Worm (Caenorhabditis elegans) whole organism, young adult: Measurements from ENCODE around the gene clc-6.

Source experiments
- B0019.2 ChIP-seq: fragments of 200-800 bp; sonication (Bioruptor generic); conservative IDR thresholded peaks from 2 replicates; pipeline ENCODE4 v1.3.6; 2022; ENCODE audit warnings: missing genetic modification reagents, missing genetic modification characterization, missing compliant biosample characterization
- F10E7.11 ChIP-seq: sonication (generic microtip); optimal IDR thresholded peaks from 2 replicates; lab custom pipeline; 2017; ENCODE audit warnings: mild to moderate bottlenecking, missing genetic modification characterization, moderate library complexity, missing compliant biosample characterization
- F33H1.4 ChIP-seq: fragments of 200-800 bp; sonication (Bioruptor generic); IDR thresholded peaks from 2 replicates; pipeline ENCODE4 v1.3.6; 2022; ENCODE audit warnings: missing genetic modification reagents, missing genetic modification characterization, missing compliant biosample characterization
- F55B11.4 ChIP-seq: sonication (generic microtip); optimal IDR thresholded peaks from 2 replicates; lab custom pipeline; 2016; ENCODE audit warnings: missing compliant biosample characterization, missing genetic modification characterization, borderline replicate concordance; ENCODE audit not compliant: insufficient read depth
- T07F8.4 ChIP-seq: sonication (generic microtip); optimal IDR thresholded peaks from 2 replicates; lab custom pipeline; 2016; ENCODE audit warnings: mild to moderate bottlenecking, missing genetic modification characterization, moderate library complexity, missing compliant biosample characterization
- Y53F4B.3 ChIP-seq: fragments of 200-800 bp; sonication (Bioruptor generic); IDR thresholded peaks from 2 replicates; pipeline ENCODE4 v1.3.6; 2022; ENCODE audit warnings: missing genetic modification reagents, missing genetic modification characterization, missing compliant biosample characterization
- Y53G8AR.9 ChIP-seq: fragments of 200-800 bp; sonication (Bioruptor generic); conservative IDR thresholded peaks from 2 replicates; pipeline ENCODE4 v1.3.6; 2022; ENCODE audit warnings: missing genetic modification reagents, missing genetic modification characterization, missing compliant biosample characterization
- Y56A3A.18 ChIP-seq: fragments of 200-800 bp; sonication (Bioruptor generic); IDR thresholded peaks from 2 replicates; pipeline ENCODE4 v1.3.6; 2022; ENCODE audit warnings: missing genetic modification reagents, missing genetic modification characterization, missing compliant biosample characterization
- Y79H2A.3 ChIP-seq: fragments of 200-800 bp; sonication (Bioruptor generic); conservative IDR thresholded peaks from 2 replicates; pipeline ENCODE4 v1.3.6; 2022; ENCODE audit warnings: missing genetic modification reagents, missing genetic modification characterization, missing compliant biosample characterization
- Y95B8A.8 ChIP-seq: fragments of 200-800 bp; sonication (Bioruptor generic); IDR thresholded peaks from 2 replicates; pipeline ENCODE4 v1.3.6; 2022; ENCODE audit warnings: missing genetic modification reagents, missing genetic modification characterization, missing compliant biosample characterization
- ama-1 ChIP-seq, 3 experiments: fragments of 150-350 bp in 1 of 3; sonication (generic microtip) in 2 of 3; optimal IDR thresholded peaks; 2 replicates each; lab custom pipeline; 2014 to 2018; ENCODE audit warnings: missing biosample characterization in 2 of 3, missing genetic modification characterization in 2 of 3, missing genetic modification reagents in 2 of 3
- atf-7 ChIP-seq: sonication (generic microtip); optimal IDR thresholded peaks from 2 replicates; lab custom pipeline; 2017; ENCODE audit warnings: mild to moderate bottlenecking, missing genetic modification characterization, missing compliant biosample characterization
- athp-1 ChIP-seq: sonication (generic microtip); optimal IDR thresholded peaks from 2 replicates; lab custom pipeline; 2017; ENCODE audit warnings: mild to moderate bottlenecking, missing genetic modification characterization, missing compliant biosample characterization
- attf-3 ChIP-seq: fragments of 200-800 bp; sonication (Bioruptor generic); conservative IDR thresholded peaks from 2 replicates; pipeline ENCODE4 v1.3.6; 2022; ENCODE audit warnings: missing genetic modification reagents, missing genetic modification characterization, missing compliant biosample characterization
- attf-6 ChIP-seq: fragments of 200-800 bp; sonication (Bioruptor generic); IDR thresholded peaks from 2 replicates; pipeline ENCODE4 v1.3.6; 2022; ENCODE audit warnings: missing genetic modification reagents, missing genetic modification characterization, missing compliant biosample characterization
- bed-1 ChIP-seq: fragments of 200-800 bp; sonication (Bioruptor generic); IDR thresholded peaks from 2 replicates; pipeline ENCODE4 v1.3.6; 2022; ENCODE audit warnings: missing genetic modification reagents, missing genetic modification characterization, missing compliant biosample characterization
- ccch-3 ChIP-seq: fragments of 200-800 bp; sonication (Bioruptor generic); optimal IDR thresholded peaks from 2 replicates; lab custom pipeline; 2018; ENCODE audit warnings: mild to moderate bottlenecking, missing genetic modification characterization, missing compliant biosample characterization
- cebp-1 ChIP-seq, 2 experiments: fragments of 200-800 bp in 1 of 2; sonication (Bioruptor generic) in 1 of 2; sonication (generic microtip) in 1 of 2; IDR thresholded peaks in 1 of 2; optimal IDR thresholded peaks in 1 of 2; 2 replicates each; pipeline versions ENCODE4 v1.3.6 to Lab custom; 2017 to 2022; ENCODE audit warnings: missing compliant biosample characterization in 2 of 2, missing genetic modification characterization in 2 of 2, mild to moderate bottlenecking in 1 of 2, missing genetic modification reagents in 1 of 2, moderate library complexity in 1 of 2
- cebp-2 ChIP-seq: fragments of 200-800 bp; sonication (Bioruptor generic); IDR thresholded peaks from 2 replicates; pipeline ENCODE4 v1.3.6; 2022; ENCODE audit warnings: missing genetic modification characterization, missing compliant biosample characterization
- ceh-79 ChIP-seq: sonication (generic microtip); optimal IDR thresholded peaks from 2 replicates; lab custom pipeline; 2017; ENCODE audit warnings: mild to moderate bottlenecking, missing genetic modification characterization, missing compliant biosample characterization
- ceh-91 ChIP-seq: fragments of 200-800 bp; sonication (Bioruptor generic); IDR thresholded peaks from 2 replicates; pipeline ENCODE4 v1.3.6; 2022; ENCODE audit warnings: missing genetic modification reagents, missing genetic modification characterization, missing compliant biosample characterization
- die-1 ChIP-seq: sonication (generic microtip); optimal IDR thresholded peaks from 2 replicates; lab custom pipeline; 2016; ENCODE audit warnings: missing genotype, mild to moderate bottlenecking, missing genetic modification characterization, missing compliant biosample characterization
- dpff-1 ChIP-seq: sonication (generic microtip); optimal IDR thresholded peaks from 2 replicates; lab custom pipeline; 2017; ENCODE audit warnings: mild to moderate bottlenecking, missing genetic modification characterization, missing compliant biosample characterization
- dpl-1 ChIP-seq: fragments of 150-350 bp; optimal IDR thresholded peaks from 2 replicates; lab custom pipeline; 2014; ENCODE audit warnings: missing biosample characterization, missing genetic modification reagents, missing genetic modification characterization
- efl-1 ChIP-seq: fragments of 150-350 bp; optimal IDR thresholded peaks from 2 replicates; lab custom pipeline; 2014; ENCODE audit warnings: missing biosample characterization, missing genetic modification reagents, missing genetic modification characterization
- ets-4 ChIP-seq: fragments of 200-800 bp; sonication (Bioruptor generic); optimal IDR thresholded peaks from 2 replicates; lab custom pipeline; 2018; ENCODE audit warnings: mild to moderate bottlenecking, missing genetic modification characterization, missing compliant biosample characterization
- fkh-3 ChIP-seq: sonication (generic microtip); optimal IDR thresholded peaks from 2 replicates; lab custom pipeline; 2016; ENCODE audit warnings: mild to moderate bottlenecking, missing genetic modification characterization, missing compliant biosample characterization
- hlh-12 ChIP-seq: sonication (generic microtip); optimal IDR thresholded peaks from 2 replicates; lab custom pipeline; 2016; ENCODE audit warnings: missing genetic modification characterization, missing compliant biosample characterization
- lag-1 ChIP-seq: fragments of 200-800 bp; sonication (Bioruptor generic); IDR thresholded peaks from 2 replicates; pipeline ENCODE4 v1.3.6; 2022; ENCODE audit warnings: missing genetic modification reagents, missing genetic modification characterization, missing compliant biosample characterization
- mel-28 ChIP-seq: sonication (generic microtip); optimal IDR thresholded peaks from 2 replicates; lab custom pipeline; 2016; ENCODE audit warnings: borderline replicate concordance, mild to moderate bottlenecking, missing genetic modification characterization, missing compliant biosample characterization
- nfya-1 ChIP-seq: sonication (generic microtip); optimal IDR thresholded peaks from 2 replicates; lab custom pipeline; 2017; ENCODE audit warnings: antibody characterized with exemption, missing compliant biosample characterization, missing genetic modification characterization, borderline replicate concordance; ENCODE audit not compliant: insufficient read depth
- nfyb-1 ChIP-seq: fragments of 200-800 bp; sonication (Bioruptor generic); IDR thresholded peaks from 2 replicates; pipeline ENCODE4 v1.3.6; 2022; ENCODE audit warnings: missing genetic modification reagents, missing genetic modification characterization, missing compliant biosample characterization
- nhr-80 ChIP-seq: sonication (generic microtip); optimal IDR thresholded peaks from 2 replicates; lab custom pipeline; 2016; ENCODE audit warnings: missing genetic modification characterization, missing compliant biosample characterization
- nhr-90 ChIP-seq: sonication (generic microtip); optimal IDR thresholded peaks from 2 replicates; lab custom pipeline; 2016; ENCODE audit warnings: missing genotype, mild to moderate bottlenecking, missing genetic modification characterization, missing compliant biosample characterization
- rec-8 ChIP-seq, 2 experiments: sonication (generic microtip); optimal IDR thresholded peaks; 2 replicates each; lab custom pipeline; 2016; ENCODE audit warnings: mild to moderate bottlenecking in 2 of 2, missing genetic modification characterization in 2 of 2, missing genetic modification reagents in 2 of 2, missing genotype in 2 of 2, missing biosample characterization in 1 of 2, missing compliant biosample characterization in 1 of 2, moderate library complexity in 1 of 2
- somi-1 ChIP-seq: fragments of 200-800 bp; sonication (Bioruptor generic); optimal IDR thresholded peaks from 2 replicates; lab custom pipeline; 2018; ENCODE audit warnings: mild to moderate bottlenecking, missing genetic modification characterization, missing compliant biosample characterization
- tbx-9 ChIP-seq: sonication (generic microtip); optimal IDR thresholded peaks from 2 replicates; lab custom pipeline; 2016; ENCODE audit warnings: borderline replicate concordance, missing genetic modification characterization, inconsistent platforms, missing compliant biosample characterization
- tlf-1 ChIP-seq: fragments of 200-800 bp; sonication (Bioruptor generic); optimal IDR thresholded peaks from 2 replicates; lab custom pipeline; 2018; ENCODE audit warnings: mild to moderate bottlenecking, missing genetic modification characterization, missing compliant biosample characterization
- unc-130 ChIP-seq: sonication (generic microtip); optimal IDR thresholded peaks from 2 replicates; lab custom pipeline; 2016; ENCODE audit warnings: missing genetic modification reagents, missing genetic modification characterization, missing compliant biosample characterization
- xnd-1 ChIP-seq: sonication (generic microtip); optimal IDR thresholded peaks from 2 replicates; lab custom pipeline; 2016; ENCODE audit warnings: missing genotype, missing genetic modification reagents, missing genetic modification characterization, missing compliant biosample characterization

The clc-6 gene

ce11 chrV:11239187-11239725, 43.2 kb upstream of the clc-6 start, which contains the start of the genes dvc-1 and ima-1 (continued):
- no peak for TF ChIP-seq hlh-12 (tag; lab: Kevin White, UChicago)
- TF ChIP-seq Y53G8AR.9 (GFP tag; lab: Robert Waterston, UW): peak; percentile 60
- TF ChIP-seq T07F8.4: no peak
- peak; percentile 88 for TF ChIP-seq dpl-1 (GFP tag; lab: Kevin White, UChicago)
- TF ChIP-seq ceh-79 (tag; lab: Kevin White, UChicago): no peak
- 0 out of 2 replicates have a peak, but pooled peaks have one; percentile 14 for TF ChIP-seq nfyb-1 (GFP tag; lab: Robert Waterston, UW)
- no peak for TF ChIP-seq ccch-3 (GFP tag; lab: Kevin White, UChicago)
- TF ChIP-seq lag-1 (GFP tag; lab: Robert Waterston, UW): no peak
- peak; percentile 90 for TF ChIP-seq unc-130 (GFP tag; lab: Kevin White, UChicago)
- no peak for TF ChIP-seq fkh-3 (tag; lab: Kevin White, UChicago)
- TF ChIP-seq athp-1 (tag; lab: Kevin White, UChicago): peak; percentile 80
- TF ChIP-seq efl-1 (GFP tag; lab: Kevin White, UChicago): peak; percentile 99
- no peak for TF ChIP-seq Y56A3A.18
- TF ChIP-seq F33H1.4: peak; percentile 81
- peak; percentile 94 for TF ChIP-seq ceh-91 (GFP tag; lab: Robert Waterston, UW)
- peak; percentile 60; the same call in 1 of the 2 replicates for TF ChIP-seq attf-3 (GFP tag; lab: Robert Waterston, UW)
- TF ChIP-seq bed-1 (GFP tag; lab: Robert Waterston, UW): no peak
- peak; percentile 69 for TF ChIP-seq B0019.2
- TF ChIP-seq ama-1 (optimal IDR thresholded peaks at IDR 0.05; lab: Kevin White, UChicago): no peak
- TF ChIP-seq ama-1 (GFP tag; optimal IDR thresholded peaks at IDR 0.05; lab: Kevin White, UChicago): no peak

ce11 chrV:11235876-11236275, 39.9 kb upstream of the clc-6 start:
- TF ChIP-seq F55B11.4 (tag; lab: Kevin White, UChicago): no peak
- TF ChIP-seq nhr-80 (tag; lab: Kevin White, UChicago): peak; percentile 81
- peak; percentile 14 for TF ChIP-seq ets-4 (GFP tag; lab: Kevin White, UChicago)

ce11 chrV:11234350-11234749, 38.3 kb upstream of the clc-6 start, which contains the start of gene T19B10.5:
Gene T19B10.5 (plus strand): TSS chrV:11234650.
- TF ChIP-seq atf-7 (tag; lab: Kevin White, UChicago) (no peak), attf-6 (GFP tag; lab: Robert Waterston, UW) (no peak), dpff-1 (tag; lab: Kevin White, UChicago) (no peak), somi-1 (no peak), tbx-9 (tag; lab: Kevin White, UChicago) (no peak), xnd-1 (tag; lab: Kevin White, UChicago) (no peak)

- TF ChIP-seq F10E7.11 (tag; lab: Kevin White, UChicago) (no peak), nfya-1 (tag; lab: Kevin White, UChicago) (no peak), Y95B8A.8 (GFP tag; lab: Robert Waterston, UW) (no peak), atf-7 (tag; lab: Kevin White, UChicago) (no peak), mel-28 (tag; lab: Kevin White, UChicago) (no peak), attf-3 (GFP tag; lab: Robert Waterston, UW) (no peak), die-1 (tag; lab: Kevin White, UChicago) (no peak), cebp-2 (GFP tag; lab: Robert Waterston, UW) (no peak), nhr-90 (tag; lab: Kevin White, UChicago) (no peak), somi-1 (no peak), Y53F4B.3 (GFP tag; lab: Robert Waterston, UW) (no peak), Y79H2A.3 (GFP tag; lab: Robert Waterston, UW) (no peak), cebp-1 (GFP tag; IDR thresholded peaks at IDR 0.05; lab: Robert Waterston, UW) (no peak), cebp-1 (tag; optimal IDR thresholded peaks at IDR 0.05; lab: Kevin White, UChicago) (no peak), tlf-1 (no peak), tbx-9 (tag; lab: Kevin White, UChicago) (no peak), rec-8 (tag; optimal IDR thresholded peaks at IDR 0.05; lab: Kevin White, UChicago) (no peak)
Measured at ce11 chrV:11231177-11231576, 35.2 kb upstream of the clc-6 start.
